Worm (Caenorhabditis elegans) whole organism, L4 larva: ENCODE results near the gene sra-4.

ENCODE experiments used
- F49E8.2 ChIP-seq: sonication (generic microtip); optimal IDR thresholded peaks from 2 replicates; lab custom pipeline; 2016; ENCODE audit warnings: missing compliant biosample characterization, mild to moderate bottlenecking, missing genetic modification characterization, borderline replicate concordance
- T26A8.4 ChIP-seq: fragments of 200-800 bp; sonication (Bioruptor generic); IDR thresholded peaks from 2 replicates; pipeline ENCODE4 v1.3.6; 2022; ENCODE audit warnings: missing genetic modification characterization, missing compliant biosample characterization
- Y48G9A.11 ChIP-seq: fragments of 200-800 bp; sonication (Bioruptor generic); IDR thresholded peaks from 2 replicates; pipeline ENCODE4 v1.3.6; 2022; ENCODE audit warnings: missing genetic modification reagents, missing genetic modification characterization, missing compliant biosample characterization
- Y5F2A.4 ChIP-seq: fragments of 200-800 bp; sonication (Bioruptor generic); optimal IDR thresholded peaks from 2 replicates; lab custom pipeline; 2018; ENCODE audit warnings: mild to moderate bottlenecking, missing genetic modification characterization, missing compliant biosample characterization
- aly-2 ChIP-seq: sonication (generic microtip); optimal IDR thresholded peaks from 2 replicates; lab custom pipeline; 2018; ENCODE audit warnings: missing biosample characterization, missing genetic modification characterization
- ama-1 ChIP-seq: fragments of 150-350 bp; optimal IDR thresholded peaks from 2 replicates; lab custom pipeline; 2014; ENCODE audit warnings: inconsistent platforms, mixed read lengths
- arid-1 ChIP-seq: fragments of 200-800 bp; sonication (Bioruptor generic); conservative IDR thresholded peaks from 2 replicates; pipeline ENCODE4 v1.3.6; 2022; ENCODE audit warnings: missing genetic modification reagents, missing genetic modification characterization, missing compliant biosample characterization
- attf-4 ChIP-seq: sonication (generic microtip); optimal IDR thresholded peaks from 3 replicates; lab custom pipeline; 2017; ENCODE audit warnings: missing biosample characterization, missing genetic modification characterization
- ceh-28 ChIP-seq: fragments of 150-350 bp; optimal IDR thresholded peaks from 2 replicates; lab custom pipeline; 2014; ENCODE audit warnings: missing biosample characterization, missing genetic modification reagents, missing genetic modification characterization
- ceh-62 ChIP-seq: sonication (generic microtip); optimal IDR thresholded peaks from 2 replicates; lab custom pipeline; 2017; ENCODE audit warnings: missing biosample characterization, missing genetic modification characterization
- cey-2 ChIP-seq: sonication (generic microtip); optimal IDR thresholded peaks from 3 replicates; lab custom pipeline; 2017; ENCODE audit warnings: missing genetic modification characterization, mild to moderate bottlenecking, missing compliant biosample characterization, antibody characterized with exemption, borderline replicate concordance; ENCODE audit not compliant: insufficient read depth
- daf-16 ChIP-seq, 3 experiments: sonication (generic microtip); optimal IDR thresholded peaks; 2 replicates each; lab custom pipeline; 2016 to 2017; ENCODE audit warnings: missing genetic modification characterization in 3 of 3, missing genetic modification reagents in 3 of 3, mild to moderate bottlenecking in 2 of 3, missing compliant biosample characterization in 2 of 3, missing biosample characterization in 1 of 3, moderate library complexity in 1 of 3
- daf-19 ChIP-seq: fragments of 200-800 bp; sonication (Bioruptor generic); conservative IDR thresholded peaks from 2 replicates; pipeline ENCODE4 v1.3.6; 2022; ENCODE audit warnings: missing genetic modification characterization, missing compliant biosample characterization
- duxl-1 ChIP-seq: sonication (generic microtip); optimal IDR thresholded peaks from 2 replicates; lab custom pipeline; 2016; ENCODE audit warnings: mild to moderate bottlenecking, missing genetic modification characterization, moderate library complexity, missing compliant biosample characterization; ENCODE audit not compliant: poor library complexity
- egl-43 ChIP-seq: fragments of 200-800 bp; sonication (Bioruptor generic); IDR thresholded peaks from 2 replicates; pipeline ENCODE4 v1.3.6; 2022; ENCODE audit warnings: missing genetic modification reagents, missing genetic modification characterization, missing compliant biosample characterization
- fos-1 ChIP-seq: fragments of 150-350 bp; optimal IDR thresholded peaks from 2 replicates; lab custom pipeline; 2014; ENCODE audit warnings: missing biosample characterization, missing genetic modification characterization
- gei-8 ChIP-seq: fragments of 200-800 bp; sonication (Bioruptor generic); optimal IDR thresholded peaks from 2 replicates; lab custom pipeline; 2018; ENCODE audit warnings: mild to moderate bottlenecking, missing genetic modification characterization, missing compliant biosample characterization
- lin-39 ChIP-seq: fragments of 150-350 bp; optimal IDR thresholded peaks from 2 replicates; lab custom pipeline; 2014; ENCODE audit warnings: missing biosample characterization, missing genetic modification reagents, missing genetic modification characterization
- lsy-2 ChIP-seq, 2 experiments: fragments of 150-350 bp in 1 of 2; sonication (generic microtip) in 1 of 2; optimal IDR thresholded peaks; 2 replicates each; lab custom pipeline; 2014 to 2017; ENCODE audit warnings: missing biosample characterization in 2 of 2, missing genetic modification characterization in 2 of 2
- madf-5 ChIP-seq, 2 experiments: fragments of 200-800 bp; sonication (Bioruptor generic); IDR thresholded peaks; 2 replicates each; pipeline ENCODE4 v1.3.6; 2022; ENCODE audit warnings: missing compliant biosample characterization in 2 of 2, missing genetic modification characterization in 2 of 2
- madf-9 ChIP-seq: fragments of 200-800 bp; sonication (Bioruptor generic); conservative IDR thresholded peaks from 2 replicates; pipeline ENCODE4 v1.3.6; 2022; ENCODE audit warnings: missing genetic modification reagents, missing genetic modification characterization, missing compliant biosample characterization
- mep-1 ChIP-seq: fragments of 150-350 bp; sonication (generic microtip); optimal IDR thresholded peaks from 3 replicates; lab custom pipeline; 2014; ENCODE audit warnings: missing biosample characterization, missing genetic modification characterization
- mes-2 ChIP-seq: sonication (generic microtip); optimal IDR thresholded peaks from 2 replicates; lab custom pipeline; 2016; ENCODE audit warnings: missing genotype, mild to moderate bottlenecking, missing genetic modification characterization, missing compliant biosample characterization; ENCODE audit not compliant: poor library complexity, severe bottlenecking
- mxl-2 ChIP-seq: fragments of 200-800 bp; sonication (Bioruptor generic); conservative IDR thresholded peaks from 2 replicates; pipeline ENCODE4 v1.3.6; 2022; ENCODE audit warnings: missing genetic modification reagents, missing genetic modification characterization, missing compliant biosample characterization
- nhr-102 ChIP-seq: sonication (generic microtip); optimal IDR thresholded peaks from 2 replicates; lab custom pipeline; 2016; ENCODE audit warnings: mild to moderate bottlenecking, missing genetic modification characterization, moderate library complexity, missing compliant biosample characterization
- nhr-28 ChIP-seq: fragments of 150-350 bp; optimal IDR thresholded peaks from 2 replicates; lab custom pipeline; 2014; ENCODE audit warnings: missing biosample characterization, missing genetic modification characterization
- nhr-48 ChIP-seq: sonication (generic microtip); optimal IDR thresholded peaks from 2 replicates; lab custom pipeline; 2016; ENCODE audit warnings: mild to moderate bottlenecking, missing genetic modification characterization, missing compliant biosample characterization
- nhr-76 ChIP-seq: fragments of 150-350 bp; optimal IDR thresholded peaks from 2 replicates; lab custom pipeline; 2014; ENCODE audit warnings: missing biosample characterization, missing genetic modification characterization
- nhr-77 ChIP-seq: fragments of 150-350 bp; optimal IDR thresholded peaks from 2 replicates; lab custom pipeline; 2014; ENCODE audit warnings: missing biosample characterization, missing genetic modification characterization
- php-3 ChIP-seq: fragments of 200-800 bp; sonication (Bioruptor generic); IDR thresholded peaks from 2 replicates; pipeline ENCODE4 v1.3.6; 2022; ENCODE audit warnings: missing genetic modification reagents, missing genetic modification characterization, missing compliant biosample characterization
- pqm-1 ChIP-seq: sonication (generic microtip); optimal IDR thresholded peaks from 2 replicates; lab custom pipeline; 2017; ENCODE audit warnings: missing biosample characterization, missing genetic modification characterization
- saeg-2 ChIP-seq: fragments of 200-800 bp; sonication (Bioruptor generic); IDR thresholded peaks from 2 replicates; pipeline ENCODE4 v1.3.6; 2022; ENCODE audit warnings: missing genetic modification reagents, missing genetic modification characterization, missing compliant biosample characterization
- snpc-1.2 ChIP-seq: fragments of 200-800 bp; sonication (Bioruptor generic); IDR thresholded peaks from 2 replicates; pipeline ENCODE4 v1.3.6; 2022; ENCODE audit warnings: missing genetic modification reagents, missing genetic modification characterization, missing compliant biosample characterization
- unc-130 ChIP-seq: sonication (generic microtip); optimal IDR thresholded peaks from 2 replicates; lab custom pipeline; 2016; ENCODE audit warnings: missing genetic modification reagents, missing genetic modification characterization, missing compliant biosample characterization
- unc-39 ChIP-seq: sonication (generic microtip); optimal IDR thresholded peaks from 2 replicates; lab custom pipeline; 2017; ENCODE audit warnings: missing biosample characterization, missing genetic modification characterization
- zip-2 ChIP-seq: fragments of 150-350 bp; optimal IDR thresholded peaks from 2 replicates; lab custom pipeline; 2014; ENCODE audit warnings: missing biosample characterization, missing genetic modification characterization
- ztf-11 ChIP-seq: fragments of 150-350 bp; optimal IDR thresholded peaks from 2 replicates; lab custom pipeline; 2014; ENCODE audit warnings: missing biosample characterization, missing genetic modification characterization

The sra-4 gene

ce11 chrII:9586734-9587209 is 44.1 kb upstream of the sra-4 start, which contains the start of gene ugt-58 (continued):
- TF ChIP-seq ceh-62 (tag; lab: Kevin White, UChicago) (no peak), mxl-2 (GFP tag; lab: Robert Waterston, UW) (no peak), cey-2 (tag; lab: Kevin White, UChicago) (peak; percentile 43), saeg-2 (GFP tag; lab: Robert Waterston, UW) (no peak), mep-1 (tag; lab: Kevin White, UChicago) (no peak), daf-19 (no peak), gei-8 (GFP tag; lab: Kevin White, UChicago) (no peak), Y48G9A.11 (no peak), arid-1 (GFP tag; lab: Robert Waterston, UW) (no peak), nhr-102 (no peak), daf-16 (GFP tag; optimal IDR thresholded peaks at IDR 0.05; lab: Kevin White, UChicago) (no peak), daf-16 (tag; optimal IDR thresholded peaks at IDR 0.05; lab: Kevin White, UChicago) (peak; percentile 60), nhr-76 (tag; lab: Kevin White, UChicago) (no peak), nhr-77 (tag; lab: Kevin White, UChicago) (no peak), unc-39 (tag; lab: Kevin White, UChicago) (no peak), madf-5 (GFP tag; IDR thresholded peaks at IDR 0.05; lab: Robert Waterston, UW) (no peak)

ce11 chrII:9583461-9583860 is 40.8 kb upstream of the sra-4 start, which contains the start of gene wee-1.1:
Gene wee-1.1, minus strand, starts transcription at chrII:9583561.
- no peak for TF ChIP-seq lsy-2 (tag; optimal IDR thresholded peaks at IDR 0.05; lab: Kevin White, UChicago)
- no peak for TF ChIP-seq ztf-11 (tag; lab: Kevin White, UChicago)
- no peak for TF ChIP-seq daf-16 (GFP tag; optimal IDR thresholded peaks at IDR 0.05; lab: Kevin White, UChicago)
- TF ChIP-seq daf-16 (tag; optimal IDR thresholded peaks at IDR 0.05; lab: Kevin White, UChicago), result no peak
- no peak for TF ChIP-seq nhr-48 (tag; lab: Kevin White, UChicago)
- no peak for TF ChIP-seq attf-4 (tag; lab: Kevin White, UChicago)
- no peak for TF ChIP-seq aly-2 (tag; lab: Kevin White, UChicago)
- no peak for TF ChIP-seq ama-1 (lab: Kevin White, UChicago)
- TF ChIP-seq ceh-28 (tag; lab: Kevin White, UChicago), result no peak
- TF ChIP-seq lin-39, result no peak
- no peak for TF ChIP-seq Y5F2A.4 (GFP tag; lab: Kevin White, UChicago)
- no peak for TF ChIP-seq pqm-1 (tag; lab: Kevin White, UChicago)
- TF ChIP-seq unc-130 (GFP tag; lab: Kevin White, UChicago), result no peak
- TF ChIP-seq F49E8.2, result no peak
- TF ChIP-seq zip-2 (tag; lab: Kevin White, UChicago), result no peak
- no peak for TF ChIP-seq T26A8.4 (GFP tag; lab: Robert Waterston, UW)
- no peak for TF ChIP-seq snpc-1.2 (GFP tag; lab: Robert Waterston, UW)
- no peak for TF ChIP-seq nhr-102

ce11 chrII:9577630-9578029 is 34.9 kb upstream of the sra-4 start:
- TF ChIP-seq mes-2 (tag; lab: Kevin White, UChicago), result no peak
- no peak for TF ChIP-seq duxl-1 (tag; lab: Kevin White, UChicago)
- TF ChIP-seq egl-43, result 0 out of 2 replicates have a peak, but pooled peaks have one; percentile 11
- TF ChIP-seq madf-9, result no peak
- no peak for TF ChIP-seq nhr-28 (tag; lab: Kevin White, UChicago)
- no peak for TF ChIP-seq php-3
- TF ChIP-seq fos-1 (tag; lab: Kevin White, UChicago), result no peak
- no peak for TF ChIP-seq ceh-62 (tag; lab: Kevin White, UChicago)
